Worm (Caenorhabditis elegans): ENCODE measurements around the gene C29A12.22.

DNA sequence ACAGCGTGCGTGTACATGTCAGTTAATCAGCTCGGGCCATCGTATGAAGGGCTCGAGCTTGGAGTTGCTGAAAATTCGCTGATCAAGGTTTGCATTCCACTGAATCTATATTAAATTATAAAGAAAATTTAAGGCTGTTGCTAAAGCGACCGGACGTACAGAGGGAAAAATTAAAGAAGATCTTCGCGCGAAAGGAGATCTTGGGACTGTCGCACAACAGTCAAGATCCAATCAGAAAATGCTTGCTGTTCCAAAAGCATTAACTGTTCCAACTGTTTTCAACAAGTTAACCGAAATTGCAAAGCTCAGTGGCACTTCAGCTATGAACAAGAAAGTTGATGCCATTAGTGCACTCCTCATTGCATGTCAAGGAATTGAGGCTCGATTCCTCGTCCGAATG lies 2.5 kb downstream of the C29A12.22 start:
- no peak for TF ChIP-seq lin-13 (tag; optimal IDR thresholded peaks at IDR 0.05)
- no peak for TF ChIP-seq ces-1 (GFP tag; optimal IDR thresholded peaks at IDR 0.05)
- TF ChIP-seq drap-1 (GFP tag; optimal IDR thresholded peaks at IDR 0.05), result no peak
- no peak for TF ChIP-seq pha-4 (tag; optimal IDR thresholded peaks at IDR 0.05)
- TF ChIP-seq unc-39 (tag; optimal IDR thresholded peaks at IDR 0.05), result no peak
- TF ChIP-seq snpc-4 (tag; optimal IDR thresholded peaks at IDR 0.05), result no peak
- no peak for TF ChIP-seq nhr-2 (tag; optimal IDR thresholded peaks at IDR 0.05)
- TF ChIP-seq sptf-1 (tag; optimal IDR thresholded peaks at IDR 0.05), result no peak
- TF ChIP-seq nhr-76 (tag; optimal IDR thresholded peaks at IDR 0.05), result no peak
- TF ChIP-seq blmp-1 (tag; optimal IDR thresholded peaks at IDR 0.05), result no peak
- TF ChIP-seq mep-1 (tag; optimal IDR thresholded peaks at IDR 0.05), result no peak
- TF ChIP-seq sem-2 (GFP tag; optimal IDR thresholded peaks at IDR 0.05), result no peak
- TF ChIP-seq ztf-11 (tag; optimal IDR thresholded peaks at IDR 0.05), result no peak
- no peak for TF ChIP-seq bed-3 (GFP tag; optimal IDR thresholded peaks at IDR 0.05)

Data from whole organism, mixed stage, embryonic.